Worm (Caenorhabditis elegans): ENCODE results near the gene F21C10.9.

Gene F21C10.9

DNA sequence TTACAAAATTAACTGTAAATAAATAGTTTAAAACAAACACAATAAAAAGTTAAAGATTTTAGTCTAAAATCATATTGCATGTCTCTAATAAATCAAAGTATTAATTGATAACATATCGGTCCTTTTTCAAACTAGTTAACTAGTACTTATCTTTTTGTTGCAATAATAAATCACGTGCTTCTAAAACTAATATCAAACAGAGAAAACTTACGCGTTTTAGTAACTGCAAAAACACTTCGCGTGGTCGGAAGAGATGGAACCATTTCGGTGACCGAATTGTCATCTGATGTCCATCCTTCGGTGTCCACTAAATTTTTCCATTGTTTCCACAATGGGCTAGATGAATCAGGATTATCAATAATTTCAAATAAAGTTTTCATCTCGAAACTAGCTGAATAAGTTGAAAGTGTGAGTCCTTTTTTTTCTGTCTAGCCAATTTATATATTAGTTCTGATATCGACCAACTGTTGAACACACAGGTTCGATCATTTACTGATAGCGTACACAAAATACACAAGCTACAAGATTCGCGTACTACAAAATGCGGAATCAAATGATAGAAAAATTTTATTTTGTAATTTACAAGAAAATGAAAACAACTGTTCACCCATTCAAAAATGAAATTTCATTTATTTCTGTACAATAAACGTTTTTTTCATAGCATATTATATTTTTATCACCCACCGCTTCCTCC, at the start of gene F21C10.9:
F21C10.9 (minus strand) TSS at position 417 of the 694 bp plus-strand sequence.
- TF ChIP-seq F23B12.7 (tag; optimal IDR thresholded peaks at IDR 0.05; ENCODE audit: insufficient read depth) (no peak), athp-1 (tag; optimal IDR thresholded peaks at IDR 0.05) (no peak), dox-1 (GFP tag; IDR thresholded peaks at IDR 0.05) (no peak), ccch-3 (GFP tag; optimal IDR thresholded peaks at IDR 0.05) (no peak), ceh-58 (GFP tag; IDR thresholded peaks at IDR 0.05) (no peak), cebp-1 (GFP tag; IDR thresholded peaks at IDR 0.05) (no peak), cebp-1 (tag; optimal IDR thresholded peaks at IDR 0.05) (no peak), ztf-3 (GFP tag; optimal IDR thresholded peaks at IDR 0.05) (no peak), him-1 (tag; optimal IDR thresholded peaks at IDR 0.05) (no peak), akir-1 (GFP tag; optimal IDR thresholded peaks at IDR 0.05) (no peak), T07F8.4 (tag; optimal IDR thresholded peaks at IDR 0.05) (no peak), F37B4.10 (GFP tag; IDR thresholded peaks at IDR 0.05) (no peak), lir-1 (GFP tag; conservative IDR thresholded peaks at IDR 0.05) (no peak), aptf-2 (GFP tag; conservative IDR thresholded peaks at IDR 0.05) (no peak), ceh-79 (tag; optimal IDR thresholded peaks at IDR 0.05) (no peak), atf-7 (tag; optimal IDR thresholded peaks at IDR 0.05) (no peak), lin-54 (GFP tag; optimal IDR thresholded peaks at IDR 0.05) (no peak)

- TF ChIP-seq ceh-40 (GFP tag; IDR thresholded peaks at IDR 0.05) (no peak), somi-1 (GFP tag; optimal IDR thresholded peaks at IDR 0.05) (no peak), ceh-91 (GFP tag; IDR thresholded peaks at IDR 0.05) (no peak), die-1 (tag; optimal IDR thresholded peaks at IDR 0.05) (no peak), rec-8 (tag; optimal IDR thresholded peaks at IDR 0.05) (no peak), ceh-58 (GFP tag; IDR thresholded peaks at IDR 0.05) (no peak), B0019.2 (GFP tag; conservative IDR thresholded peaks at IDR 0.05) (no peak), nfyb-1 (GFP tag; IDR thresholded peaks at IDR 0.05) (no peak), attf-5 (GFP tag; optimal IDR thresholded peaks at IDR 0.05) (no peak), C06A6.2 (GFP tag; conservative IDR thresholded peaks at IDR 0.05) (no peak), cebp-2 (GFP tag; IDR thresholded peaks at IDR 0.05) (no peak), ceh-100 (GFP tag; IDR thresholded peaks at IDR 0.05) (no peak), hmg-20 (GFP tag; IDR thresholded peaks at IDR 0.05) (no peak), mel-28 (tag; optimal IDR thresholded peaks at IDR 0.05; ENCODE audit: borderline replicate concordance) (no peak), ama-1 (optimal IDR thresholded peaks at IDR 0.05) (no peak), ama-1 (GFP tag; optimal IDR thresholded peaks at IDR 0.05) (no peak), dpff-1 (tag; optimal IDR thresholded peaks at IDR 0.05) (no peak), gei-17 (GFP tag; optimal IDR thresholded peaks at IDR 0.05) (no peak), F23B12.7 (tag; optimal IDR thresholded peaks at IDR 0.05; ENCODE audit: insufficient read depth) (no peak), ztf-28 (GFP tag; IDR thresholded peaks at IDR 0.05) (no peak)
These were observed 49.7 kb upstream of the F21C10.9 start for ce11 chrV:9148151-9148550.

- TF ChIP-seq F33H1.4 (GFP tag; IDR thresholded peaks at IDR 0.05), result no peak
- no peak for TF ChIP-seq bed-2 (GFP tag; IDR thresholded peaks at IDR 0.05)
- TF ChIP-seq hmg-1.2 (GFP tag; IDR thresholded peaks at IDR 0.05), result peak; percentile 33; the same call in 1 of the 2 replicates
- no peak for TF ChIP-seq egl-44 (GFP tag; IDR thresholded peaks at IDR 0.05)
- TF ChIP-seq attf-5 (GFP tag; optimal IDR thresholded peaks at IDR 0.05), result no peak
- TF ChIP-seq F52B5.7 (tag; optimal IDR thresholded peaks at IDR 0.05), result no peak
- no peak for TF ChIP-seq ceh-79 (tag; optimal IDR thresholded peaks at IDR 0.05)
These were observed 48.5 kb upstream of the F21C10.9 start, which contains the start of gene spl-2 for ce11 chrV:9146849-9147557. spl-2 (minus strand) TSS chrV:9146899.

Measured in whole organism, young adult.